Worm (Caenorhabditis elegans): ENCODE measurements around the gene C54E10.3.

Gene C54E10.3

DNA sequence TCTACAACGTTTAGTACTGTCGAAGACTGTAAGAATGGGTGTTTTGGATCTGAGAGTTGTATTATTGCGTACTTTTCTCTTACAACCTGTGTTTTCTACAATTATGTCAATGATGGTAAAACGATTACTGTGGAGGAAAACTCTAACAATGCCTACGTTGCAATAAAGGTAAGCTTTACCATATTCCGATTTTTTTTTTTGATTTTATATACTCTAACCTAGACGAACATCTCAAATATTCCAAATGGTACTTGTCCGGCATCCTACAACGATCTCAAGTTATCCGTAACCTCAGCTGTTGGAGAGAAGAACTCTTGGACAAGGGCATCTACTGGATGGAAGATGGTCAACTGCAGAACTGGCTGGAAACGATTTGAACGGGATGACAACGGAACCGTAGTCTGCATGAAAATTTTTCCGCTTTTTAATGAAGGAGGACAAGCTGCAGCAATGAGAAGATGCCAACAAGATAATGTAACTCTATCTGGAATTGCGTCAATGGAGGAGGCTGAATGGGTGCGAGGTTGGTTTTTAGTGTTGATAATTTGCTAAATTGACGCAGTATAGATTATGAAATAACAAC lies 38.9 kb upstream of the C54E10.3 start:
- TF ChIP-seq unc-62 (GFP tag; optimal IDR thresholded peaks at IDR 0.05 in 1 of 2) (peak in 1 of 2 experiments; percentile 90), unc-62 (tag; optimal IDR thresholded peaks at IDR 0.05) (no peak), aha-1 (tag) (peak; percentile 91), lin-15B (tag; optimal IDR thresholded peaks at IDR 0.05) (no peak), gei-8 (GFP tag; optimal IDR thresholded peaks at IDR 0.05) (no peak), mdt-29 (GFP tag; IDR thresholded peaks at IDR 0.05) (no peak), dmd-9 (GFP tag; IDR thresholded peaks at IDR 0.05) (no peak), lim-7 (GFP tag; IDR thresholded peaks at IDR 0.05) (no peak), daf-16 (GFP tag; optimal IDR thresholded peaks at IDR 0.05) (no peak), daf-16 (tag; optimal IDR thresholded peaks at IDR 0.05) (no peak)

DNA sequence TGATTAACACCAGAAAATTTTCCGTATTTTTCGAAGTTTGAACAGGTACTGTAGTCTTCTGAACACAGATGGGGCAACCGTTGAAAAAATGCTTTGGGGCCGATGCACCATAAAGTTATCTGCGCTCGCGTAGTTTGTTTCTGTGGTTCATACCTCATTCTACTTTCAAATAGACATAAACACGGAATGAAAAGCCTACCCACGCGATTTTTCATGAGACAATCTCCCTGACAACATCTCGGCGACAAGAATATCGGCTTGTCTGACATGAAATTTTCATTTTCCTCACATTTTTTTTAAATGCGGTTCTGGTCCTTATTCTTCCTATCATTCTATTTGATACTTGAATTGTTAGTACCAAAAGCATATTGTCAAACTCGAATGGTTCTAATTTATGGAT lies 38.0 kb upstream of the C54E10.3 start, which contains the start of gene clec-257:
Gene clec-257 (plus strand): TSS at position 301 of the 400 bp plus-strand sequence.
- no peak for TF ChIP-seq nhr-77 (tag; optimal IDR thresholded peaks at IDR 0.05)
- no peak for TF ChIP-seq mes-2 (tag; optimal IDR thresholded peaks at IDR 0.05; ENCODE audit: poor library complexity, severe bottlenecking)
- no peak for TF ChIP-seq dve-1 (tag; optimal IDR thresholded peaks at IDR 0.05; ENCODE audit: insufficient read depth)
- TF ChIP-seq aly-2 (tag; optimal IDR thresholded peaks at IDR 0.05) = no peak
- no peak for TF ChIP-seq pqm-1 (tag; optimal IDR thresholded peaks at IDR 0.05)
- no peak for TF ChIP-seq dmd-6 (GFP tag; IDR thresholded peaks at IDR 0.05)
- TF ChIP-seq F26F4.8 (GFP tag; conservative IDR thresholded peaks at IDR 0.05) = no peak
- TF ChIP-seq jun-1 (tag; optimal IDR thresholded peaks at IDR 0.05) = no peak
- no peak for TF ChIP-seq ceh-62 (tag; optimal IDR thresholded peaks at IDR 0.05)
- no peak for TF ChIP-seq ZK337.2 (GFP tag; IDR thresholded peaks at IDR 0.05)
- no peak for TF ChIP-seq lsy-2 (tag; optimal IDR thresholded peaks at IDR 0.05)
- TF ChIP-seq dmd-9 (GFP tag; IDR thresholded peaks at IDR 0.05) = no peak
- no peak for TF ChIP-seq fos-1 (tag; optimal IDR thresholded peaks at IDR 0.05)
- no peak for TF ChIP-seq unc-62 (GFP tag; optimal IDR thresholded peaks at IDR 0.05 in 1 of 2)
- no peak for TF ChIP-seq unc-62 (tag; optimal IDR thresholded peaks at IDR 0.05)
- no peak for TF ChIP-seq mxl-2 (GFP tag; conservative IDR thresholded peaks at IDR 0.05)
- no peak for TF ChIP-seq hif-1 (tag; optimal IDR thresholded peaks at IDR 0.05)
- no peak for TF ChIP-seq dmd-8 (GFP tag; IDR thresholded peaks at IDR 0.05)
- no peak for TF ChIP-seq F10B5.3 (tag; optimal IDR thresholded peaks at IDR 0.05)
- TF ChIP-seq skn-1 (tag; optimal IDR thresholded peaks at IDR 0.05) = no peak

DNA sequence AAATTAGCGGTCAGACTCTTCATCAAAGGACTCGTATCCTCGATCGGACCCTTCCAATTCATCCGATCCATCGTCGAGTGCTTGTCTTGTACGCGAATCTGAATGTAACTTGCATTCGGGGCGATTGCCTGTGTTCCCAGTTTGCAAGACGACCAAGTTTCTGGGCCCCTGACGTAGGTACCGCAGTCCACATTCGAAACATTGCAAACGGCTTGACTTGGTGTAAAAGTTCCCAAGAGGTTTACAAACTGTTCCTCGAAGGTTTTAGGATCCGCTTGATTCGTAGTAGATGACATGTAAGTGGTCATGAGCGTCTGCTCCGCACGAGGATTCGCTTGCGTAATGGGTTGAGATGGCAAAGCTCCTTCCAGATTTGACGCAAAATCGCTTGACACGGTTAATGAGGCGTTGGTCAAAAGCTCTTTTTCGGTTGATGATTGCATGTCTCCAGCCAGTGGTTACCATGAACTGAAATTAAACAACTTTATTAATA lies 34.5 kb upstream of the C54E10.3 start, which contains the start of gene Y17D7B.4:
Gene Y17D7B.4 (minus strand): TSS at position 443 of the 493 bp plus-strand sequence.
- TF ChIP-seq Y48G9A.11 (GFP tag; IDR thresholded peaks at IDR 0.05) (0 out of 2 replicates have a peak, but pooled peaks have one; percentile 9), nhr-42 (GFP tag; IDR thresholded peaks at IDR 0.05) (0 out of 2 replicates have a peak, but pooled peaks have one; percentile 51), daf-16 (GFP tag; optimal IDR thresholded peaks at IDR 0.05) (no peak), daf-16 (tag; optimal IDR thresholded peaks at IDR 0.05) (no peak), egl-27 (tag; optimal IDR thresholded peaks at IDR 0.05) (no peak), duxl-1 (tag; optimal IDR thresholded peaks at IDR 0.05; ENCODE audit: poor library complexity) (peak; percentile 57), aha-1 (tag) (peak; percentile 95), vab-7 (GFP tag; IDR thresholded peaks at IDR 0.05) (no peak), ces-1 (GFP tag; optimal IDR thresholded peaks at IDR 0.05) (no peak), unc-62 (GFP tag; optimal IDR thresholded peaks at IDR 0.05 in 1 of 2) (peak in 1 of 2 experiments; percentile 66), unc-62 (tag; optimal IDR thresholded peaks at IDR 0.05) (no peak), ztf-11 (tag; optimal IDR thresholded peaks at IDR 0.05) (no peak)

DNA sequence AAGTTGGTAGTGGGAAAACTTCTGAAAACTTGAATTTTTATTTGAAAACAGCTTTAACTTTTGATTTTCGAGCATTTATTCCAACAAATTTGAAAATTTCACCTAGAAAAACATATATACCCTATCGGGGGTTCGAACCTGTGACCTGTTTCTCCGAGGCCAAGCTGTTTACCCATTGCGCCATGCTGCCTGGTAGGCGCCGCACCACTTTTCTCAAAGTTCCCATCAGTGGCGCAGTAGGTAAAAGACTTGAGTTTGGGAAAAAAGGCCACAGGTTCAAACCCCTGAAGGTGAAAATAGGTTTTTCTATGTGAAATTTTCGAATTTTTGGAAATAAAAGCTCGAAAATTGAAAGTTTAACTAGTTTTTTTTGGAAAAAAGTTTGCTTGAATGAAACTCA lies 30.2 kb upstream of the C54E10.3 start:
- peak in 1 of 2 experiments; percentile 41 for TF ChIP-seq unc-62 (GFP tag; optimal IDR thresholded peaks at IDR 0.05 in 1 of 2)
- TF ChIP-seq unc-62 (tag; optimal IDR thresholded peaks at IDR 0.05) = no peak
- TF ChIP-seq pha-4 (GFP tag; IDR thresholded peaks at IDR 0.05) = 0 out of 2 replicates have a peak, but pooled peaks have one; percentile 31
- TF ChIP-seq pha-4 (tag; optimal IDR thresholded peaks at IDR 0.05) = no peak
- no peak for TF ChIP-seq egl-27 (tag; optimal IDR thresholded peaks at IDR 0.05)
- TF ChIP-seq aly-2 (tag; optimal IDR thresholded peaks at IDR 0.05) = no peak
- no peak for TF ChIP-seq unc-130 (GFP tag; optimal IDR thresholded peaks at IDR 0.05)
- 0 out of 2 replicates have a peak, but pooled peaks have one; percentile 12 for TF ChIP-seq lin-38 (GFP tag; IDR thresholded peaks at IDR 0.05)
- TF ChIP-seq egl-43 (GFP tag; IDR thresholded peaks at IDR 0.05) = 0 out of 2 replicates have a peak, but pooled peaks have one; percentile 17
- TF ChIP-seq nhr-77 (tag; optimal IDR thresholded peaks at IDR 0.05) = no peak
- TF ChIP-seq tra-1 (GFP tag; IDR thresholded peaks at IDR 0.05) = 0 out of 2 replicates have a peak, but pooled peaks have one; percentile 15
- peak; percentile 49 for TF ChIP-seq lin-13 (GFP tag; optimal IDR thresholded peaks at IDR 0.05)
